Worm (Caenorhabditis elegans) whole organism, late embryonic: ENCODE results near the gene T05A8.11.

Experiments
- ceh-18 ChIP-seq: sonication (generic microtip); optimal IDR thresholded peaks from 2 replicates; lab custom pipeline; 2016; ENCODE audit warnings: missing genetic modification characterization, missing compliant biosample characterization
- dve-1 ChIP-seq: sonication (generic microtip); optimal IDR thresholded peaks from 2 replicates; lab custom pipeline; 2017; ENCODE audit warnings: antibody characterized with exemption, mild to moderate bottlenecking, missing genetic modification characterization, missing compliant biosample characterization
- elt-2 ChIP-seq: sonication (generic microtip); optimal IDR thresholded peaks from 2 replicates; lab custom pipeline; 2016; ENCODE audit warnings: missing genetic modification reagents, missing genetic modification characterization, missing compliant biosample characterization
- eyg-1 ChIP-seq: sonication (generic microtip); optimal IDR thresholded peaks from 2 replicates; lab custom pipeline; 2016; ENCODE audit warnings: missing genotype, missing genetic modification characterization, missing compliant biosample characterization
- gmeb-2 ChIP-seq: sonication (generic microtip); optimal IDR thresholded peaks from 2 replicates; lab custom pipeline; 2016; ENCODE audit warnings: missing genetic modification characterization, inconsistent platforms, missing compliant biosample characterization
- hlh-15 ChIP-seq: sonication (generic microtip); optimal IDR thresholded peaks from 2 replicates; lab custom pipeline; 2016; ENCODE audit warnings: missing genetic modification characterization, missing compliant biosample characterization
- nfya-1 ChIP-seq: sonication (generic microtip); optimal IDR thresholded peaks from 2 replicates; lab custom pipeline; 2017; ENCODE audit warnings: missing genetic modification characterization, mild to moderate bottlenecking, missing compliant biosample characterization, antibody characterized with exemption, moderate library complexity
- nhr-11 ChIP-seq: fragments of 150-350 bp; optimal IDR thresholded peaks from 2 replicates; lab custom pipeline; 2014; ENCODE audit warnings: missing biosample characterization, missing genetic modification characterization
- pha-4 ChIP-seq: fragments of 150-350 bp; optimal IDR thresholded peaks from 2 replicates; lab custom pipeline; 2018; ENCODE audit warnings: missing biosample characterization, missing genetic modification reagents, missing genetic modification characterization
- sox-4 ChIP-seq: sonication (generic microtip); optimal IDR thresholded peaks from 2 replicates; lab custom pipeline; 2017; ENCODE audit warnings: mild to moderate bottlenecking, missing genetic modification characterization, inconsistent platforms, missing compliant biosample characterization
- syd-9 ChIP-seq: sonication (generic microtip); optimal IDR thresholded peaks from 2 replicates; lab custom pipeline; 2016; ENCODE audit warnings: mild to moderate bottlenecking, missing genetic modification characterization, moderate library complexity, missing compliant biosample characterization
- tbx-2 ChIP-seq: sonication (generic microtip); optimal IDR thresholded peaks from 2 replicates; lab custom pipeline; 2016; ENCODE audit warnings: missing genetic modification characterization, missing compliant biosample characterization
- ttx-3 ChIP-seq: sonication (generic microtip); optimal IDR thresholded peaks from 2 replicates; lab custom pipeline; 2016; ENCODE audit warnings: missing genetic modification reagents, missing genetic modification characterization, missing compliant biosample characterization

- no peak for TF ChIP-seq gmeb-2
- TF ChIP-seq dve-1 (tag; lab: Kevin White, UChicago), result no peak
- TF ChIP-seq nhr-11 (tag; lab: Kevin White, UChicago), result no peak
- TF ChIP-seq ceh-18 (tag; lab: Kevin White, UChicago), result no peak
- TF ChIP-seq hlh-15 (tag; lab: Kevin White, UChicago), result no peak
- no peak for TF ChIP-seq pha-4 (tag; lab: Kevin White, UChicago)
- no peak for TF ChIP-seq nfya-1
- TF ChIP-seq eyg-1, result no peak
- no peak for TF ChIP-seq tbx-2 (tag; lab: Kevin White, UChicago)
- no peak for TF ChIP-seq syd-9
- no peak for TF ChIP-seq ttx-3 (tag; lab: Kevin White, UChicago)
- no peak for TF ChIP-seq elt-2 (tag; lab: Kevin White, UChicago)
- no peak for TF ChIP-seq sox-4 (tag; lab: Kevin White, UChicago)
Measured at ce11 chrII:2726774-2727173, 1.3 kb upstream of the T05A8.11 start.
